Worm (Caenorhabditis elegans) whole organism, L1 larva: ENCODE measurements around the gene srh-200.

ENCODE experiments used
- C16A3.4 ChIP-seq: fragments of 150-350 bp; optimal IDR thresholded peaks from 2 replicates; lab custom pipeline; 2014; ENCODE audit warnings: missing biosample characterization, missing genetic modification characterization
- C34B4.2 ChIP-seq: sonication (generic microtip); optimal IDR thresholded peaks from 2 replicates; lab custom pipeline; 2017; ENCODE audit warnings: mild to moderate bottlenecking, missing genetic modification characterization, missing compliant biosample characterization
- Y116A8C.19 ChIP-seq: sonication (generic microtip); optimal IDR thresholded peaks from 2 replicates; lab custom pipeline; 2016; ENCODE audit warnings: missing compliant biosample characterization, missing genetic modification characterization, borderline replicate concordance
- aly-2 ChIP-seq: fragments of 150-350 bp; optimal IDR thresholded peaks from 2 replicates; lab custom pipeline; 2014; ENCODE audit warnings: missing biosample characterization, missing genetic modification characterization
- ama-1 ChIP-seq: fragments of 150-350 bp; optimal IDR thresholded peaks from 2 replicates; lab custom pipeline; 2014
- blmp-1 ChIP-seq: fragments of 150-350 bp; optimal IDR thresholded peaks from 2 replicates; lab custom pipeline; 2014; ENCODE audit warnings: missing biosample characterization, missing genetic modification characterization
- ceh-8 ChIP-seq: fragments of 200-800 bp; sonication (Bioruptor generic); optimal IDR thresholded peaks from 2 replicates; lab custom pipeline; 2018; ENCODE audit warnings: mild to moderate bottlenecking, missing genetic modification characterization, moderate library complexity, missing compliant biosample characterization
- ceh-82 ChIP-seq, 3 experiments: fragments of 150-350 bp in 1 of 3; sonication (generic microtip) in 2 of 3; optimal IDR thresholded peaks; 2 replicates each; lab custom pipeline; 2014 to 2017; ENCODE audit warnings: missing biosample characterization in 3 of 3, missing genetic modification characterization in 3 of 3
- ceh-88 ChIP-seq: fragments of 200-800 bp; sonication (Bioruptor generic); IDR thresholded peaks from 2 replicates; pipeline ENCODE4 v1.3.6; 2022; ENCODE audit warnings: missing genetic modification characterization, missing compliant biosample characterization
- efl-1 ChIP-seq, 4 experiments: fragments of 150-350 bp; optimal IDR thresholded peaks in 3 of 4; peaks in 1 of 4; 1 replicate in 1 of 4; 2 replicates in 3 of 4; lab custom pipeline; 2014; ENCODE audit warnings: missing biosample characterization in 2 of 4, missing genetic modification characterization in 2 of 4, missing genetic modification reagents in 2 of 4
- elt-2 ChIP-seq: sonication (generic microtip); optimal IDR thresholded peaks from 2 replicates; lab custom pipeline; 2016; ENCODE audit warnings: missing genetic modification characterization, mild to moderate bottlenecking, inconsistent platforms, missing compliant biosample characterization, missing genetic modification reagents
- elt-3 ChIP-seq, 6 experiments: fragments of 150-350 bp in 1 of 6; sonication (generic microtip); optimal IDR thresholded peaks; 2 replicates each; lab custom pipeline; 2017 to 2018; ENCODE audit warnings: missing biosample characterization in 6 of 6, missing genetic modification characterization in 6 of 6, inconsistent platforms in 1 of 6
- fkh-4 ChIP-seq: sonication (generic microtip); optimal IDR thresholded peaks from 2 replicates; lab custom pipeline; 2016; ENCODE audit warnings: missing compliant biosample characterization, missing genetic modification characterization, borderline replicate concordance
- hlh-17 ChIP-seq: fragments of 200-800 bp; sonication (Bioruptor generic); optimal IDR thresholded peaks from 2 replicates; lab custom pipeline; 2018; ENCODE audit warnings: missing genetic modification characterization, mild to moderate bottlenecking, missing compliant biosample characterization, moderate library complexity, borderline replicate concordance
- hpl-2 ChIP-seq: fragments of 150-350 bp; optimal IDR thresholded peaks from 2 replicates; lab custom pipeline; 2014; ENCODE audit warnings: missing biosample characterization, missing genetic modification reagents, missing genetic modification characterization
- jun-1 ChIP-seq: fragments of 150-350 bp; optimal IDR thresholded peaks from 2 replicates; lab custom pipeline; 2014; ENCODE audit warnings: missing biosample characterization, missing genetic modification reagents, missing genetic modification characterization
- lin-35 ChIP-seq, 2 experiments: fragments of 150-350 bp; optimal IDR thresholded peaks; 2 replicates each; lab custom pipeline; 2014; ENCODE audit warnings: missing biosample characterization in 2 of 2, missing genetic modification characterization in 2 of 2, missing genetic modification reagents in 2 of 2
- lir-3 ChIP-seq: sonication (generic microtip); optimal IDR thresholded peaks from 2 replicates; lab custom pipeline; 2016; ENCODE audit warnings: mild to moderate bottlenecking, missing genetic modification characterization, moderate library complexity, missing compliant biosample characterization; ENCODE audit not compliant: poor library complexity
- lsy-2 ChIP-seq, 2 experiments: fragments of 150-350 bp; optimal IDR thresholded peaks; 2 replicates each; lab custom pipeline; 2014; ENCODE audit warnings: missing biosample characterization in 2 of 2, missing genetic modification characterization in 2 of 2
- mab-9 ChIP-seq: fragments of 200-800 bp; sonication (Bioruptor generic); IDR thresholded peaks from 2 replicates; pipeline ENCODE4 v1.3.6; 2022; ENCODE audit warnings: missing genetic modification reagents, missing genetic modification characterization, missing compliant biosample characterization
- mdl-1 ChIP-seq, 2 experiments: fragments of 150-350 bp; optimal IDR thresholded peaks; 2 replicates each; lab custom pipeline; 2014 to 2017; ENCODE audit warnings: missing biosample characterization in 2 of 2, missing genetic modification characterization in 2 of 2, inconsistent platforms in 1 of 2
- nhr-20 ChIP-seq: sonication (generic microtip); optimal IDR thresholded peaks from 2 replicates; lab custom pipeline; 2016; ENCODE audit warnings: mild to moderate bottlenecking, missing genetic modification characterization, missing compliant biosample characterization
- nhr-28 ChIP-seq: fragments of 150-350 bp; optimal IDR thresholded peaks from 2 replicates; lab custom pipeline; 2014; ENCODE audit warnings: missing biosample characterization, missing genetic modification characterization
- nhr-71 ChIP-seq: sonication (generic microtip); optimal IDR thresholded peaks from 2 replicates; lab custom pipeline; 2016; ENCODE audit warnings: mild to moderate bottlenecking, missing genetic modification characterization, moderate library complexity, missing compliant biosample characterization
- nhr-90 ChIP-seq: sonication (generic microtip); optimal IDR thresholded peaks from 2 replicates; lab custom pipeline; 2016; ENCODE audit warnings: mild to moderate bottlenecking, missing genetic modification characterization, missing compliant biosample characterization; ENCODE audit not compliant: poor library complexity
- pag-3 ChIP-seq: sonication (generic microtip); optimal IDR thresholded peaks from 2 replicates; lab custom pipeline; 2017; ENCODE audit warnings: missing genetic modification characterization, mild to moderate bottlenecking, missing compliant biosample characterization, antibody characterized with exemption, borderline replicate concordance; ENCODE audit not compliant: insufficient read depth
- pqm-1 ChIP-seq: sonication (generic microtip); optimal IDR thresholded peaks from 3 replicates; lab custom pipeline; 2017; ENCODE audit warnings: missing biosample characterization, missing genetic modification characterization
- rnt-1 ChIP-seq: sonication (generic microtip); optimal IDR thresholded peaks from 2 replicates; lab custom pipeline; 2016; ENCODE audit warnings: mild to moderate bottlenecking, missing genetic modification characterization, moderate library complexity, missing compliant biosample characterization
- snpc-4 ChIP-seq: fragments of 150-350 bp; optimal IDR thresholded peaks from 2 replicates; lab custom pipeline; 2014; ENCODE audit warnings: missing biosample characterization, missing genetic modification characterization
- tbx-2 ChIP-seq: sonication (generic microtip); optimal IDR thresholded peaks from 2 replicates; lab custom pipeline; 2016; ENCODE audit warnings: missing genetic modification characterization, missing compliant biosample characterization
- unc-130 ChIP-seq: fragments of 150-350 bp; optimal IDR thresholded peaks from 2 replicates; lab custom pipeline; 2017; ENCODE audit warnings: missing biosample characterization, missing genetic modification characterization, inconsistent platforms
- unc-62 ChIP-seq: fragments of 150-350 bp; optimal IDR thresholded peaks from 2 replicates; lab custom pipeline; 2014; ENCODE audit warnings: missing biosample characterization, missing genetic modification reagents, missing genetic modification characterization
- xbp-1 ChIP-seq: sonication (generic microtip); optimal IDR thresholded peaks from 2 replicates; lab custom pipeline; 2016; ENCODE audit warnings: missing genetic modification characterization, missing compliant biosample characterization
- zag-1 ChIP-seq: fragments of 150-350 bp; optimal IDR thresholded peaks from 2 replicates; lab custom pipeline; 2014; ENCODE audit warnings: missing biosample characterization, missing genetic modification characterization

The srh-200 gene

ce11 chrV:7667940-7668339, 14.5 kb upstream of the srh-200 start, which contains the start of gene C12D5.5:
Gene C12D5.5, plus strand, starts transcription at chrV:7668240.
- TF ChIP-seq nhr-20 (tag; lab: Kevin White, UChicago) (no peak), C16A3.4 (tag; lab: Kevin White, UChicago) (no peak), elt-3 (tag; optimal IDR thresholded peaks at IDR 0.05; lab: Kevin White, UChicago) (no peak), nhr-90 (tag; lab: Kevin White, UChicago) (no peak), lir-3 (no peak), C34B4.2 (no peak), snpc-4 (tag; lab: Kevin White, UChicago) (no peak), unc-62 (GFP tag; lab: Kevin White, UChicago) (no peak), elt-2 (tag; lab: Kevin White, UChicago) (no peak), ceh-8 (GFP tag; lab: Kevin White, UChicago) (no peak), efl-1 (optimal IDR thresholded peaks at IDR 0.05; lab: Kevin White, UChicago) (no peak), efl-1 (GFP tag; optimal IDR thresholded peaks at IDR 0.05 in 1 of 2; lab: Kevin White, UChicago) (no peak)
- TF ChIP-seq, all 84 proteins: peak for 0

ce11 chrV:7651757-7652156, 1.7 kb downstream of the srh-200 start, which contains the start of gene srh-234:
Gene srh-234, minus strand, starts transcription at chrV:7651857.
- no peak for TF ChIP-seq nhr-28

- TF ChIP-seq lin-35 (GFP tag; optimal IDR thresholded peaks at IDR 0.05; lab: Kevin White, UChicago) (no peak), jun-1 (no peak), hpl-2 (no peak), xbp-1 (tag; lab: Kevin White, UChicago) (no peak), C16A3.4 (tag; lab: Kevin White, UChicago) (no peak), blmp-1 (tag; lab: Kevin White, UChicago) (no peak), hlh-17 (GFP tag; lab: Kevin White, UChicago) (no peak), unc-130 (no peak), aly-2 (tag; lab: Kevin White, UChicago) (no peak), pqm-1 (tag; lab: Kevin White, UChicago) (no peak)
These were observed 3.5 kb downstream of the srh-200 start for ce11 chrV:7649963-7650362.

ce11 chrV:7647147-7647546, 6.3 kb downstream of the srh-200 start:
- TF ChIP-seq ceh-88 (GFP tag; lab: Robert Waterston, UW) (no peak), efl-1 (optimal IDR thresholded peaks at IDR 0.05; lab: Kevin White, UChicago) (no peak), efl-1 (GFP tag; optimal IDR thresholded peaks at IDR 0.05 in 1 of 2; lab: Kevin White, UChicago) (peak in 1 of 2 experiments; percentile 57)
- TF ChIP-seq, all 84 proteins: peak for 1

ce11 chrV:7645454-7645853, 8.0 kb downstream of the srh-200 start, which contains the start of gene str-47:
Gene str-47, plus strand, starts transcription at chrV:7645754.
- TF ChIP-seq fkh-4 (tag; lab: Kevin White, UChicago) (no peak), C34B4.2 (no peak), pag-3 (tag; lab: Kevin White, UChicago) (no peak), zag-1 (tag; lab: Kevin White, UChicago) (no peak), nhr-90 (tag; lab: Kevin White, UChicago) (no peak), nhr-71 (tag; lab: Kevin White, UChicago) (no peak), ama-1 (lab: Kevin White, UChicago) (no peak), tbx-2 (tag; lab: Kevin White, UChicago) (no peak), ceh-88 (GFP tag; lab: Robert Waterston, UW) (no peak), ceh-82 (tag; optimal IDR thresholded peaks at IDR 0.05; lab: Kevin White, UChicago) (no peak), mab-9 (no peak), rnt-1 (tag; lab: Kevin White, UChicago) (no peak), blmp-1 (tag; lab: Kevin White, UChicago) (no peak), mdl-1 (tag; optimal IDR thresholded peaks at IDR 0.05; lab: Kevin White, UChicago) (no peak), lsy-2 (tag; optimal IDR thresholded peaks at IDR 0.05; lab: Kevin White, UChicago) (no peak), Y116A8C.19 (tag; lab: Kevin White, UChicago) (no peak)
